Worm (Caenorhabditis elegans) whole organism, late embryonic: ENCODE measurements around the gene saps-1.

ENCODE experiments used
- C38D4.7 ChIP-seq: fragments of 200-800 bp; sonication (Bioruptor generic); optimal IDR thresholded peaks from 2 replicates; lab custom pipeline; 2018; ENCODE audit warnings: mild to moderate bottlenecking, missing genetic modification characterization, moderate library complexity, missing compliant biosample characterization
- T23F11.4 ChIP-seq: fragments of 200-800 bp; sonication (Bioruptor generic); optimal IDR thresholded peaks from 2 replicates; lab custom pipeline; 2018; ENCODE audit warnings: mild to moderate bottlenecking, missing genetic modification characterization, missing compliant biosample characterization
- ets-4 ChIP-seq: sonication (generic microtip); optimal IDR thresholded peaks from 2 replicates; lab custom pipeline; 2016; ENCODE audit warnings: missing genetic modification characterization, missing compliant biosample characterization
- fkh-6 ChIP-seq: sonication (generic microtip); optimal IDR thresholded peaks from 2 replicates; lab custom pipeline; 2016; ENCODE audit warnings: missing genetic modification characterization, missing compliant biosample characterization
- mec-3 ChIP-seq: sonication (generic microtip); optimal IDR thresholded peaks from 2 replicates; lab custom pipeline; 2016; ENCODE audit warnings: borderline replicate concordance, missing genetic modification characterization, missing compliant biosample characterization
- nhr-232 ChIP-seq: sonication (generic microtip); optimal IDR thresholded peaks from 2 replicates; lab custom pipeline; 2016; ENCODE audit warnings: missing genetic modification characterization, missing compliant biosample characterization
- pax-1 ChIP-seq: fragments of 150-350 bp; optimal IDR thresholded peaks from 2 replicates; lab custom pipeline; 2014; ENCODE audit warnings: missing biosample characterization, missing genetic modification characterization
- pha-4 ChIP-seq: fragments of 150-350 bp; optimal IDR thresholded peaks from 2 replicates; lab custom pipeline; 2018; ENCODE audit warnings: missing biosample characterization, missing genetic modification reagents, missing genetic modification characterization

- TF ChIP-seq fkh-6 (no peak), C38D4.7 (GFP tag; lab: Kevin White, UChicago) (no peak), nhr-232 (tag; lab: Kevin White, UChicago) (no peak), T23F11.4 (GFP tag; lab: Kevin White, UChicago) (no peak), pha-4 (tag; lab: Kevin White, UChicago) (no peak), ets-4 (no peak), mec-3 (no peak), pax-1 (tag; lab: Kevin White, UChicago) (no peak)
These were observed 12.8 kb upstream of the saps-1 start for ce11 chrII:11284701-11285100.
